Worm (Caenorhabditis elegans): ENCODE data around the gene col-150.

Gene col-150

ce11 chrV:10273837-10274236, 20.6 kb downstream of the col-150 start (continued):
- TF ChIP-seq lin-35 (GFP tag; optimal IDR thresholded peaks at IDR 0.05) = peak in 1 of 2 experiments; percentile 42
- peak; percentile 32 for TF ChIP-seq irx-1 (tag; optimal IDR thresholded peaks at IDR 0.05)
- no peak for TF ChIP-seq sox-4 (tag; optimal IDR thresholded peaks at IDR 0.05)
- TF ChIP-seq mab-9 (GFP tag; IDR thresholded peaks at IDR 0.05) = 0 out of 2 replicates have a peak, but pooled peaks have one; percentile 44
- TF ChIP-seq ceh-8 (GFP tag; optimal IDR thresholded peaks at IDR 0.05) = no peak
- peak; percentile 8 for TF ChIP-seq xbp-1 (tag; optimal IDR thresholded peaks at IDR 0.05)
- TF ChIP-seq pax-3 (tag; optimal IDR thresholded peaks at IDR 0.05) = peak; percentile 21
- no peak for TF ChIP-seq nhr-85 (tag)
- no peak for TF ChIP-seq nhr-28 (tag; optimal IDR thresholded peaks at IDR 0.05)
- TF ChIP-seq efl-1 (optimal IDR thresholded peaks at IDR 0.05) = peak; percentile 35 to 41
- TF ChIP-seq efl-1 (GFP tag; optimal IDR thresholded peaks at IDR 0.05 in 1 of 2) = no peak
- TF ChIP-seq tlp-1 (tag; optimal IDR thresholded peaks at IDR 0.05) = no peak
- TF ChIP-seq unc-86 (tag; optimal IDR thresholded peaks at IDR 0.05) = peak; percentile 46
- TF ChIP-seq efl-3 (GFP tag; optimal IDR thresholded peaks at IDR 0.05) = no peak
- TF ChIP-seq jun-1 (tag; optimal IDR thresholded peaks at IDR 0.05) = peak; percentile 33
- peak; percentile 53 for TF ChIP-seq zag-1 (tag; optimal IDR thresholded peaks at IDR 0.05)
- no peak for TF ChIP-seq hpl-2 (GFP tag; optimal IDR thresholded peaks at IDR 0.05)
- TF ChIP-seq pqm-1 (tag; optimal IDR thresholded peaks at IDR 0.05) = no peak
- no peak for TF ChIP-seq hlh-4 (tag; optimal IDR thresholded peaks at IDR 0.05)
- TF ChIP-seq nhr-20 (tag; optimal IDR thresholded peaks at IDR 0.05) = no peak
- no peak for TF ChIP-seq nhr-90 (tag; optimal IDR thresholded peaks at IDR 0.05; ENCODE audit: poor library complexity)
- no peak for TF ChIP-seq unc-30 (tag; optimal IDR thresholded peaks at IDR 0.05)
- no peak for TF ChIP-seq ama-1 (optimal IDR thresholded peaks at IDR 0.05)
- no peak for TF ChIP-seq nhr-76 (tag; optimal IDR thresholded peaks at IDR 0.05)
- no peak for TF ChIP-seq fos-1 (tag; optimal IDR thresholded peaks at IDR 0.05)
- TF ChIP-seq lin-39 (tag; optimal IDR thresholded peaks at IDR 0.05) = no peak
- no peak for TF ChIP-seq ceh-88 (GFP tag; IDR thresholded peaks at IDR 0.05)
- TF ChIP-seq alr-1 (tag; optimal IDR thresholded peaks at IDR 0.05; ENCODE audit: borderline replicate concordance) = no peak
- TF ChIP-seq F16B12.6 (tag; optimal IDR thresholded peaks at IDR 0.05) = no peak
- no peak for TF ChIP-seq sup-37 (GFP tag; optimal IDR thresholded peaks at IDR 0.05)
- TF ChIP-seq sptf-1 (tag; optimal IDR thresholded peaks at IDR 0.05) = no peak
- peak; percentile 15 for TF ChIP-seq mep-1 (tag; optimal IDR thresholded peaks at IDR 0.05)
- peak in 1 of 3 experiments; percentile 0 for TF ChIP-seq dpl-1 (GFP tag; optimal IDR thresholded peaks at IDR 0.05)
- peak; percentile 29 for TF ChIP-seq snu-23 (GFP tag; optimal IDR thresholded peaks at IDR 0.05)
- TF ChIP-seq unc-98 (GFP tag; IDR thresholded peaks at IDR 0.05) = no peak
- no peak for TF ChIP-seq pag-3 (tag; optimal IDR thresholded peaks at IDR 0.05; ENCODE audit: borderline replicate concordance, insufficient read depth)
- peak; percentile 45 for TF ChIP-seq egl-13 (tag; optimal IDR thresholded peaks at IDR 0.05)
- TF ChIP-seq zip-4 (GFP tag; optimal IDR thresholded peaks at IDR 0.05) = no peak
- TF ChIP-seq fkh-10 (GFP tag; optimal IDR thresholded peaks at IDR 0.05) = peak; percentile 80
- no peak for TF ChIP-seq Y116A8C.19 (tag; optimal IDR thresholded peaks at IDR 0.05; ENCODE audit: borderline replicate concordance)
- no peak; the same call in none of the 2 replicates for TF ChIP-seq isw-1 (GFP tag; IDR thresholded peaks at IDR 0.05)
- TF ChIP-seq lin-14 (GFP tag; optimal IDR thresholded peaks at IDR 0.05) = peak; percentile 86
- TF ChIP-seq vab-15 (tag; optimal IDR thresholded peaks at IDR 0.05) = no peak
- TF ChIP-seq grh-1 (GFP tag; IDR thresholded peaks at IDR 0.05) = no peak
- TF ChIP-seq fkh-4 (tag; optimal IDR thresholded peaks at IDR 0.05; ENCODE audit: borderline replicate concordance) = no peak
- TF ChIP-seq lsy-2 (tag; optimal IDR thresholded peaks at IDR 0.05) = peak; percentile 6 to 57
- TF ChIP-seq ztf-4 (tag; optimal IDR thresholded peaks at IDR 0.05) = peak; percentile 1
- no peak for TF ChIP-seq C16A3.4 (tag; optimal IDR thresholded peaks at IDR 0.05)
- no peak for TF ChIP-seq unc-62 (GFP tag; optimal IDR thresholded peaks at IDR 0.05)
- no peak for TF ChIP-seq aly-2 (tag; optimal IDR thresholded peaks at IDR 0.05)
- no peak for TF ChIP-seq unc-130 (tag; optimal IDR thresholded peaks at IDR 0.05)
- peak; percentile 56 for TF ChIP-seq nhr-47 (tag; optimal IDR thresholded peaks at IDR 0.05)
- peak; percentile 60 for TF ChIP-seq swsn-7 (tag; optimal IDR thresholded peaks at IDR 0.05)
- TF ChIP-seq ztf-11 (tag; optimal IDR thresholded peaks at IDR 0.05) = no peak
